Fruit fly (Drosophila melanogaster) whole organism, embryonic: ENCODE measurements around the gene CG4297.

Experiments used
- Abd-B ChIP-seq: fragments of 200-800 bp; sonication (Bioruptor generic); optimal IDR thresholded peaks from 2 replicates; lab custom pipeline; 2018; ENCODE audit warnings: missing biosample characterization, mild to moderate bottlenecking, missing genetic modification characterization, moderate library complexity
- BtbVII ChIP-seq: fragments of 200-800 bp; sonication (Bioruptor generic); optimal IDR thresholded peaks from 3 replicates; lab custom pipeline; 2017; ENCODE audit warnings: missing biosample characterization, mild to moderate bottlenecking, missing genetic modification characterization
- C15 ChIP-seq: fragments of 200-800 bp; sonication (Bioruptor generic); IDR thresholded peaks from 3 replicates; pipeline ENCODE4 v1.3.6; 2022; ENCODE audit warnings: missing biosample characterization, missing genetic modification characterization
- CG11085 ChIP-seq: fragments of 200-800 bp; sonication (Bioruptor generic); IDR thresholded peaks from 2 replicates; pipeline ENCODE4 v1.3.6; 2022; ENCODE audit warnings: missing biosample characterization, missing genetic modification characterization
- CG11247 ChIP-seq: fragments of 200-800 bp; sonication (Bioruptor generic); IDR thresholded peaks from 2 replicates; pipeline ENCODE4 v1.3.6; 2022; ENCODE audit warnings: missing biosample characterization, missing genetic modification characterization
- CG13296 ChIP-seq: fragments of 200-800 bp; sonication (Bioruptor generic); optimal IDR thresholded peaks from 3 replicates; lab custom pipeline; 2018; ENCODE audit warnings: missing biosample characterization, mild to moderate bottlenecking, missing genetic modification characterization
- CG1529 ChIP-seq: fragments of 200-800 bp; sonication (Bioruptor generic); optimal IDR thresholded peaks from 3 replicates; lab custom pipeline; 2018; ENCODE audit warnings: missing biosample characterization, missing genetic modification characterization
- CG1792 ChIP-seq: fragments of 200-800 bp; sonication (Bioruptor generic); optimal IDR thresholded peaks from 2 replicates; lab custom pipeline; 2016; ENCODE audit warnings: missing biosample characterization, missing genetic modification characterization
- CG18011 ChIP-seq: fragments of 200-800 bp; sonication (Bioruptor generic); optimal IDR thresholded peaks from 2 replicates; lab custom pipeline; 2017; ENCODE audit warnings: missing biosample characterization, missing genetic modification characterization, mild to moderate bottlenecking, moderate library complexity, missing genotype
- CG18764 ChIP-seq: fragments of 200-800 bp; sonication (Bioruptor generic); optimal IDR thresholded peaks from 3 replicates; lab custom pipeline; 2016; ENCODE audit warnings: missing biosample characterization, missing genetic modification characterization
- CG30020 ChIP-seq: fragments of 200-800 bp; optimal IDR thresholded peaks from 2 replicates; lab custom pipeline; 2019; ENCODE audit warnings: missing biosample characterization, mild to moderate bottlenecking, missing genetic modification characterization, moderate library complexity
- CG32772 ChIP-seq: fragments of 200-800 bp; sonication (Bioruptor generic); IDR thresholded peaks from 2 replicates; pipeline ENCODE4 v1.3.6; 2022; ENCODE audit warnings: missing biosample characterization, missing genetic modification characterization
- CG3407 ChIP-seq: fragments of 200-800 bp; sonication (Bioruptor generic); optimal IDR thresholded peaks from 2 replicates; lab custom pipeline; 2018; ENCODE audit warnings: missing biosample characterization, mild to moderate bottlenecking, missing genetic modification characterization
- CG34422 ChIP-seq: fragments of 200-800 bp; sonication (Bioruptor generic); IDR thresholded peaks from 3 replicates; pipeline ENCODE4 v1.3.6; 2022; ENCODE audit warnings: missing biosample characterization, missing genetic modification characterization
- CG3726 ChIP-seq: fragments of 200-800 bp; sonication (Bioruptor generic); IDR thresholded peaks from 3 replicates; pipeline ENCODE4, ENCODE4 v1.3.6; 2022; ENCODE audit warnings: missing biosample characterization, missing genetic modification characterization
- CG4617 ChIP-seq: fragments of 200-800 bp; sonication (Bioruptor generic); optimal IDR thresholded peaks from 3 replicates; lab custom pipeline; 2016; ENCODE audit warnings: missing biosample characterization, missing genetic modification characterization, borderline replicate concordance
- CG6791 ChIP-seq: fragments of 200-800 bp; sonication (Bioruptor generic); IDR thresholded peaks from 3 replicates; pipeline ENCODE4 v1.3.6; 2022; ENCODE audit warnings: missing biosample characterization, missing genetic modification characterization; ENCODE audit not compliant: partially characterized antibody
- CG7928 ChIP-seq: fragments of 200-800 bp; sonication (Bioruptor generic); optimal IDR thresholded peaks from 2 replicates; lab custom pipeline; 2017; ENCODE audit warnings: missing biosample characterization, mild to moderate bottlenecking, missing genetic modification characterization
- CG8924 ChIP-seq: fragments of 200-800 bp; optimal IDR thresholded peaks from 3 replicates; lab custom pipeline; 2019; ENCODE audit warnings: missing biosample characterization, mild to moderate bottlenecking, missing genetic modification characterization, moderate library complexity
- Chrac-16 ChIP-seq: fragments of 200-800 bp; sonication (Bioruptor generic); optimal IDR thresholded peaks from 3 replicates; lab custom pipeline; 2016; ENCODE audit warnings: missing biosample characterization, missing genetic modification characterization
- D19A ChIP-seq: fragments of 200-800 bp; optimal IDR thresholded peaks from 3 replicates; lab custom pipeline; 2019; ENCODE audit warnings: missing biosample characterization, mild to moderate bottlenecking, missing genetic modification characterization, moderate library complexity
- HLH4C ChIP-seq: fragments of 200-800 bp; sonication (Bioruptor generic); IDR thresholded peaks from 3 replicates; pipeline ENCODE4 v1.3.6; 2022; ENCODE audit warnings: missing biosample characterization, missing genetic modification characterization; ENCODE audit not compliant: partially characterized antibody
- Hr39 ChIP-seq: fragments of >200 bp; optimal IDR thresholded peaks from 2 replicates; lab custom pipeline; 2017
- Hsf ChIP-seq: fragments of 200-800 bp; sonication (Bioruptor generic); optimal IDR thresholded peaks from 3 replicates; lab custom pipeline; 2016; ENCODE audit warnings: missing biosample characterization, missing genetic modification characterization
- Meics ChIP-seq: fragments of 200-800 bp; sonication (Bioruptor generic); optimal IDR thresholded peaks from 2 replicates; lab custom pipeline; 2017; ENCODE audit warnings: missing biosample characterization, mild to moderate bottlenecking, missing genetic modification characterization
- Nf-YA ChIP-seq: fragments of 200-800 bp; sonication (Bioruptor generic); IDR thresholded peaks from 2 replicates; pipeline ENCODE4 v1.3.6; 2022; ENCODE audit warnings: missing biosample characterization, missing genetic modification characterization
- Nf-YB ChIP-seq: fragments of 200-800 bp; sonication (Bioruptor generic); optimal IDR thresholded peaks from 3 replicates; lab custom pipeline; 2019; ENCODE audit warnings: missing biosample characterization, mild to moderate bottlenecking, missing genetic modification characterization, moderate library complexity
- Nf-YC ChIP-seq: fragments of 200-800 bp; optimal IDR thresholded peaks from 3 replicates; lab custom pipeline; 2019; ENCODE audit warnings: missing biosample characterization, mild to moderate bottlenecking, missing genetic modification characterization, moderate library complexity
- Sox100B ChIP-seq: fragments of 200-800 bp; sonication (Bioruptor generic); optimal IDR thresholded peaks from 3 replicates; lab custom pipeline; 2018; ENCODE audit warnings: missing biosample characterization, mild to moderate bottlenecking, missing genetic modification characterization
- Vsx1 ChIP-seq: fragments of 200-800 bp; sonication (Bioruptor generic); optimal IDR thresholded peaks from 2 replicates; lab custom pipeline; 2017; ENCODE audit warnings: missing biosample characterization, mild to moderate bottlenecking, missing genetic modification characterization, missing genetic modification reagents
- ac ChIP-seq: fragments of 200-800 bp; sonication (Bioruptor generic); optimal IDR thresholded peaks from 3 replicates; lab custom pipeline; 2017; ENCODE audit warnings: missing biosample characterization, mild to moderate bottlenecking, missing genetic modification characterization
- al ChIP-seq: fragments of 200-800 bp; sonication (Bioruptor generic); IDR thresholded peaks from 2 replicates; pipeline ENCODE4 v1.3.6; 2022; ENCODE audit warnings: missing biosample characterization, missing genetic modification characterization
- bigmax ChIP-seq: fragments of 200-800 bp; sonication (Bioruptor generic); optimal IDR thresholded peaks from 2 replicates; lab custom pipeline; 2018; ENCODE audit warnings: missing biosample characterization, mild to moderate bottlenecking, missing genetic modification characterization
- cg ChIP-seq: fragments of 200-800 bp; sonication (Bioruptor generic); optimal IDR thresholded peaks from 3 replicates; lab custom pipeline; 2019; ENCODE audit warnings: missing biosample characterization, mild to moderate bottlenecking, missing genetic modification characterization, moderate library complexity
- chinmo ChIP-seq: fragments of 200-800 bp; sonication (Bioruptor generic); IDR thresholded peaks from 4 replicates; pipeline ENCODE4 v1.3.6; 2022; ENCODE audit warnings: missing biosample characterization, missing genetic modification characterization; ENCODE audit not compliant: partially characterized antibody
- chn ChIP-seq: fragments of 200-800 bp; sonication (Bioruptor generic); optimal IDR thresholded peaks from 2 replicates; lab custom pipeline; 2016; ENCODE audit warnings: missing biosample characterization, missing genetic modification characterization
- crol ChIP-seq: fragments of 200-800 bp; sonication (Bioruptor generic); IDR thresholded peaks from 2 replicates; pipeline ENCODE4 v1.3.6; 2022; ENCODE audit warnings: missing biosample characterization, missing genetic modification characterization
- disco-r ChIP-seq: fragments of 200-800 bp; sonication (Bioruptor generic); optimal IDR thresholded peaks from 2 replicates; lab custom pipeline; 2016; ENCODE audit warnings: missing biosample characterization, missing genetic modification characterization
- grn ChIP-seq: fragments of 200-800 bp; sonication (Bioruptor generic); optimal IDR thresholded peaks from 3 replicates; lab custom pipeline; 2017; ENCODE audit warnings: missing biosample characterization, missing genetic modification characterization
- gsb ChIP-seq: fragments of 200-800 bp; sonication (Bioruptor generic); IDR thresholded peaks from 2 replicates; pipeline ENCODE4 v1.3.6; 2022; ENCODE audit warnings: missing biosample characterization, missing genetic modification characterization
- inv ChIP-seq: fragments of 200-800 bp; sonication (Bioruptor generic); IDR thresholded peaks from 2 replicates; pipeline ENCODE4 v1.3.6; 2022; ENCODE audit warnings: missing biosample characterization, missing genetic modification characterization; ENCODE audit not compliant: partially characterized antibody
- jigr1 ChIP-seq: fragments of 200-800 bp; sonication (Bioruptor generic); IDR thresholded peaks from 3 replicates; pipeline ENCODE4 v1.3.6; 2022; ENCODE audit warnings: missing biosample characterization, missing genetic modification characterization
- kni ChIP-seq: fragments of 200-800 bp; sonication (Bioruptor generic); optimal IDR thresholded peaks from 3 replicates; lab custom pipeline; 2017; ENCODE audit warnings: mild to moderate bottlenecking, missing biosample characterization, missing genetic modification reagents, missing genetic modification characterization
- luna ChIP-seq: fragments of 200-800 bp; sonication (Bioruptor generic); optimal IDR thresholded peaks from 2 replicates; lab custom pipeline; 2016; ENCODE audit warnings: missing biosample characterization, missing genetic modification characterization
- nmo ChIP-seq: fragments of 200-800 bp; sonication (Bioruptor generic); optimal IDR thresholded peaks from 2 replicates; lab custom pipeline; 2018; ENCODE audit warnings: missing biosample characterization, mild to moderate bottlenecking, missing genetic modification characterization, moderate library complexity
- oc ChIP-seq: fragments of 200-800 bp; sonication (Bioruptor generic); optimal IDR thresholded peaks from 2 replicates; lab custom pipeline; 2018; ENCODE audit warnings: missing biosample characterization, mild to moderate bottlenecking, missing genetic modification characterization, moderate library complexity
- pb ChIP-seq: fragments of 200-800 bp; sonication (Bioruptor generic); optimal IDR thresholded peaks from 3 replicates; lab custom pipeline; 2016; ENCODE audit warnings: missing biosample characterization, missing genetic modification characterization
- so ChIP-seq: fragments of 200-800 bp; sonication (Bioruptor generic); IDR thresholded peaks from 3 replicates; pipeline ENCODE4 v1.3.6; 2022; ENCODE audit warnings: missing biosample characterization, missing genetic modification characterization
- sr ChIP-seq: fragments of 200-800 bp; sonication (Bioruptor generic); IDR thresholded peaks from 3 replicates; pipeline ENCODE4 v1.3.6; 2022; ENCODE audit warnings: missing biosample characterization, missing genetic modification characterization
- ssp ChIP-seq: fragments of 200-800 bp; sonication (Bioruptor generic); IDR thresholded peaks from 2 replicates; pipeline ENCODE4 v1.3.6; 2022; ENCODE audit warnings: missing biosample characterization, missing genetic modification characterization
- tin ChIP-seq: fragments of 200-800 bp; sonication (Bioruptor generic); optimal IDR thresholded peaks from 3 replicates; lab custom pipeline; 2016; ENCODE audit warnings: missing biosample characterization, missing genetic modification characterization

CG4297 gene

dm6 chr2L:510534-511014 is 38.6 kb upstream of the CG4297 start (continued):
- peak; percentile 84 for TF ChIP-seq CG3407 (GFP tag; lab: Kevin White, UChicago)
- peak; percentile 1 for TF ChIP-seq CG4617 (GFP tag; lab: Kevin White, UChicago)
- no peak for TF ChIP-seq jigr1 (GFP tag; lab: Robert Waterston, UW)
- TF ChIP-seq CG8924: peak; percentile 70
- TF ChIP-seq nmo (GFP tag; lab: Kevin White, UChicago): peak; percentile 4
- TF ChIP-seq CG1529 (GFP tag; lab: Kevin White, UChicago): peak; percentile 71
- peak; percentile 80 for TF ChIP-seq crol (GFP tag; lab: Robert Waterston, UW)
- TF ChIP-seq bigmax: no peak
- TF ChIP-seq tin (GFP tag; lab: Kevin White, UChicago): peak; percentile 28
- TF ChIP-seq ac (GFP tag; lab: Kevin White, UChicago): peak; percentile 97
- TF ChIP-seq CG1792 (GFP tag; lab: Kevin White, UChicago): peak; percentile 26
- no peak for TF ChIP-seq al (GFP tag; lab: Robert Waterston, UW)
- TF ChIP-seq CG13296 (GFP tag; lab: Kevin White, UChicago): peak; percentile 40
- peak; percentile 50 for TF ChIP-seq oc (tag; lab: Kevin White, UChicago)
- no peak for TF ChIP-seq C15
- peak; percentile 78 for TF ChIP-seq CG18764
- TF ChIP-seq Chrac-16: peak; percentile 3
- peak; percentile 74 for TF ChIP-seq BtbVII (GFP tag; lab: Kevin White, UChicago)
- no peak for TF ChIP-seq CG11085 (GFP tag; lab: Robert Waterston, UW)
- no peak for TF ChIP-seq ssp
- peak; percentile 46 for TF ChIP-seq Meics
- no peak for TF ChIP-seq CG7928 (GFP tag; lab: Kevin White, UChicago)
- no peak for TF ChIP-seq Hr39
- peak; percentile 38 for TF ChIP-seq Hsf
- peak; percentile 60 for TF ChIP-seq pb (GFP tag; lab: Kevin White, UChicago)
- TF ChIP-seq disco-r: peak; percentile 61
- TF ChIP-seq luna (GFP tag; lab: Kevin White, UChicago): no peak
- TF ChIP-seq inv (GFP tag; lab: Robert Waterston, UW): no peak
- no peak for TF ChIP-seq gsb (GFP tag; lab: Robert Waterston, UW)
- peak; percentile 81; the same call in 1 of the 3 replicates for TF ChIP-seq CG34422 (GFP tag; lab: Robert Waterston, UW)
- no peak for TF ChIP-seq chn (GFP tag; lab: Kevin White, UChicago)
- peak; percentile 65 for TF ChIP-seq Sox100B (GFP tag; lab: Kevin White, UChicago)
- TF ChIP-seq CG30020: no peak
- TF ChIP-seq, all 482 proteins: peak for 307

dm6 chr2L:507169-507568 is 35.2 kb upstream of the CG4297 start:
- no peak for TF ChIP-seq so (GFP tag; lab: Robert Waterston, UW)
- TF ChIP-seq CG6791 (GFP tag; lab: Robert Waterston, UW): 0 out of 3 replicates have a peak, but pooled peaks have one; percentile 27
- peak; percentile 94 for TF ChIP-seq crol (GFP tag; lab: Robert Waterston, UW)
- TF ChIP-seq Nf-YC (tag; lab: Kevin White, UChicago): peak; percentile 98
- no peak for TF ChIP-seq CG18011 (GFP tag; lab: Kevin White, UChicago)
- TF ChIP-seq chinmo (GFP tag; lab: Robert Waterston, UW): peak; percentile 72; the same call in 1 of the 4 replicates
- TF ChIP-seq HLH4C (GFP tag; lab: Robert Waterston, UW): no peak
- no peak for TF ChIP-seq CG18764
- TF ChIP-seq Vsx1 (GFP tag; lab: Kevin White, UChicago): no peak
- TF ChIP-seq kni (GFP tag; lab: Kevin White, UChicago): no peak
- 0 out of 2 replicates have a peak, but pooled peaks have one; percentile 5 for TF ChIP-seq CG32772 (GFP tag; lab: Robert Waterston, UW)
- TF ChIP-seq cg (GFP tag; lab: Kevin White, UChicago): peak; percentile 15
- 0 out of 3 replicates have a peak, but pooled peaks have one; percentile 40 for TF ChIP-seq sr (GFP tag; lab: Robert Waterston, UW)
- TF ChIP-seq grn (GFP tag; lab: Kevin White, UChicago): peak; percentile 85
- TF ChIP-seq Nf-YA (GFP tag; lab: Robert Waterston, UW): peak; percentile 27; the same call in 1 of the 2 replicates
- TF ChIP-seq CG11247 (GFP tag; lab: Robert Waterston, UW): 0 out of 2 replicates have a peak, but pooled peaks have one; percentile 20
- TF ChIP-seq D19A: no peak
- no peak for TF ChIP-seq Abd-B (GFP tag; lab: Kevin White, UChicago)
- peak; percentile 97 for TF ChIP-seq Nf-YB (GFP tag; lab: Kevin White, UChicago)
- TF ChIP-seq CG3726 (GFP tag; lab: Robert Waterston, UW): 0 out of 3 replicates have a peak, but pooled peaks have one; percentile 33
